Worm (Caenorhabditis elegans) whole organism, young adult: ENCODE results near the gene col-124.

Source experiments
- D2030.7 ChIP-seq: fragments of 200-800 bp; sonication (Bioruptor generic); IDR thresholded peaks from 2 replicates; pipeline ENCODE4 v1.3.6; 2022; ENCODE audit warnings: missing genetic modification reagents, missing genetic modification characterization, missing compliant biosample characterization
- F22D6.2 ChIP-seq: sonication (generic microtip); optimal IDR thresholded peaks from 2 replicates; lab custom pipeline; 2016; ENCODE audit warnings: mild to moderate bottlenecking, missing genetic modification characterization, missing compliant biosample characterization
- F23B12.7 ChIP-seq: sonication (generic microtip); optimal IDR thresholded peaks from 2 replicates; lab custom pipeline; 2017; ENCODE audit warnings: missing genetic modification characterization, mild to moderate bottlenecking, missing compliant biosample characterization, antibody characterized with exemption, moderate library complexity; ENCODE audit not compliant: insufficient read depth
- F33H1.4 ChIP-seq: fragments of 200-800 bp; sonication (Bioruptor generic); IDR thresholded peaks from 2 replicates; pipeline ENCODE4 v1.3.6; 2022; ENCODE audit warnings: missing genetic modification reagents, missing genetic modification characterization, missing compliant biosample characterization
- F39B2.1 ChIP-seq: fragments of 200-800 bp; sonication (Bioruptor generic); IDR thresholded peaks from 2 replicates; pipeline ENCODE4 v1.3.6; 2022; ENCODE audit warnings: missing genetic modification reagents, missing genetic modification characterization, missing compliant biosample characterization
- F57A8.1 ChIP-seq: fragments of 200-800 bp; sonication (Bioruptor generic); optimal IDR thresholded peaks from 2 replicates; lab custom pipeline; 2018; ENCODE audit warnings: mild to moderate bottlenecking, missing genetic modification characterization, moderate library complexity, missing compliant biosample characterization
- K11D2.4 ChIP-seq: fragments of 200-800 bp; sonication (Bioruptor generic); IDR thresholded peaks from 2 replicates; pipeline ENCODE4 v1.3.6; 2022; ENCODE audit warnings: missing genetic modification reagents, missing genetic modification characterization, missing compliant biosample characterization
- K12H6.12 ChIP-seq: fragments of 200-800 bp; sonication (Bioruptor generic); optimal IDR thresholded peaks from 2 replicates; lab custom pipeline; 2018; ENCODE audit warnings: mild to moderate bottlenecking, missing genetic modification characterization, missing compliant biosample characterization
- Y67H2A.10 ChIP-seq: fragments of 200-800 bp; sonication (Bioruptor generic); conservative IDR thresholded peaks from 2 replicates; pipeline ENCODE4 v1.3.6; 2022; ENCODE audit warnings: missing genetic modification reagents, missing genetic modification characterization, missing compliant biosample characterization
- ama-1 ChIP-seq, 3 experiments: fragments of 150-350 bp in 1 of 3; sonication (generic microtip) in 2 of 3; optimal IDR thresholded peaks; 2 replicates each; lab custom pipeline; 2014 to 2018; ENCODE audit warnings: missing biosample characterization in 2 of 3, missing genetic modification characterization in 2 of 3, missing genetic modification reagents in 2 of 3
- atf-7 ChIP-seq: sonication (generic microtip); optimal IDR thresholded peaks from 2 replicates; lab custom pipeline; 2017; ENCODE audit warnings: mild to moderate bottlenecking, missing genetic modification characterization, missing compliant biosample characterization
- attf-6 ChIP-seq: fragments of 200-800 bp; sonication (Bioruptor generic); IDR thresholded peaks from 2 replicates; pipeline ENCODE4 v1.3.6; 2022; ENCODE audit warnings: missing genetic modification reagents, missing genetic modification characterization, missing compliant biosample characterization
- cebp-1 ChIP-seq, 2 experiments: fragments of 200-800 bp in 1 of 2; sonication (Bioruptor generic) in 1 of 2; sonication (generic microtip) in 1 of 2; IDR thresholded peaks in 1 of 2; optimal IDR thresholded peaks in 1 of 2; 2 replicates each; pipeline versions ENCODE4 v1.3.6 to Lab custom; 2017 to 2022; ENCODE audit warnings: missing compliant biosample characterization in 2 of 2, missing genetic modification characterization in 2 of 2, mild to moderate bottlenecking in 1 of 2, missing genetic modification reagents in 1 of 2, moderate library complexity in 1 of 2
- cebp-2 ChIP-seq: fragments of 200-800 bp; sonication (Bioruptor generic); IDR thresholded peaks from 2 replicates; pipeline ENCODE4 v1.3.6; 2022; ENCODE audit warnings: missing genetic modification characterization, missing compliant biosample characterization
- ceh-58 ChIP-seq: fragments of 200-800 bp; sonication (Bioruptor generic); IDR thresholded peaks from 2 replicates; pipeline ENCODE4 v1.3.6; 2022; ENCODE audit warnings: missing genetic modification characterization, missing compliant biosample characterization
- chd-7 ChIP-seq: sonication (generic microtip); optimal IDR thresholded peaks from 2 replicates; lab custom pipeline; 2016; ENCODE audit warnings: mild to moderate bottlenecking, missing genetic modification characterization, moderate library complexity, missing compliant biosample characterization
- dpff-1 ChIP-seq: sonication (generic microtip); optimal IDR thresholded peaks from 2 replicates; lab custom pipeline; 2017; ENCODE audit warnings: mild to moderate bottlenecking, missing genetic modification characterization, missing compliant biosample characterization
- egl-18 ChIP-seq: fragments of 200-800 bp; sonication (Bioruptor generic); IDR thresholded peaks from 2 replicates; pipeline ENCODE4 v1.3.6; 2022; ENCODE audit warnings: missing genetic modification reagents, missing genetic modification characterization, missing compliant biosample characterization
- ets-4 ChIP-seq: fragments of 200-800 bp; sonication (Bioruptor generic); optimal IDR thresholded peaks from 2 replicates; lab custom pipeline; 2018; ENCODE audit warnings: mild to moderate bottlenecking, missing genetic modification characterization, missing compliant biosample characterization
- him-1 ChIP-seq: sonication (generic microtip); optimal IDR thresholded peaks from 2 replicates; lab custom pipeline; 2016; ENCODE audit warnings: missing genotype, missing genetic modification reagents, missing genetic modification characterization, missing compliant biosample characterization
- hlh-12 ChIP-seq: sonication (generic microtip); optimal IDR thresholded peaks from 2 replicates; lab custom pipeline; 2016; ENCODE audit warnings: missing genetic modification characterization, missing compliant biosample characterization
- hmg-1.2 ChIP-seq: fragments of 200-800 bp; sonication (Bioruptor generic); IDR thresholded peaks from 2 replicates; pipeline ENCODE4 v1.3.6; 2022; ENCODE audit warnings: missing genetic modification reagents, missing genetic modification characterization, missing compliant biosample characterization
- hsf-1 ChIP-seq: fragments of 200-800 bp; sonication (Bioruptor generic); IDR thresholded peaks from 2 replicates; pipeline ENCODE4 v1.3.6; 2022; ENCODE audit warnings: missing genetic modification reagents, missing genetic modification characterization, missing compliant biosample characterization
- lag-1 ChIP-seq: fragments of 200-800 bp; sonication (Bioruptor generic); IDR thresholded peaks from 2 replicates; pipeline ENCODE4 v1.3.6; 2022; ENCODE audit warnings: missing genetic modification reagents, missing genetic modification characterization, missing compliant biosample characterization
- let-607 ChIP-seq, 2 experiments: fragments of 200-800 bp in 1 of 2; sonication (Bioruptor generic) in 1 of 2; sonication (generic microtip) in 1 of 2; optimal IDR thresholded peaks; 2 replicates each; lab custom pipeline; 2016 to 2018; ENCODE audit warnings: mild to moderate bottlenecking in 2 of 2, missing compliant biosample characterization in 2 of 2, missing genetic modification characterization in 2 of 2, moderate library complexity in 2 of 2, missing genotype in 1 of 2
- lin-40 ChIP-seq: sonication (generic microtip); optimal IDR thresholded peaks from 2 replicates; lab custom pipeline; 2016; ENCODE audit warnings: missing genetic modification characterization, mild to moderate bottlenecking, missing compliant biosample characterization, missing genotype, missing genetic modification reagents
- mel-28 ChIP-seq: sonication (generic microtip); optimal IDR thresholded peaks from 2 replicates; lab custom pipeline; 2016; ENCODE audit warnings: borderline replicate concordance, mild to moderate bottlenecking, missing genetic modification characterization, missing compliant biosample characterization
- mes-4 ChIP-seq: sonication (generic microtip); optimal IDR thresholded peaks from 2 replicates; lab custom pipeline; 2016; ENCODE audit warnings: missing genotype, missing genetic modification characterization, missing compliant biosample characterization
- nfya-1 ChIP-seq: sonication (generic microtip); optimal IDR thresholded peaks from 2 replicates; lab custom pipeline; 2017; ENCODE audit warnings: antibody characterized with exemption, missing compliant biosample characterization, missing genetic modification characterization, borderline replicate concordance; ENCODE audit not compliant: insufficient read depth
- nfya-2 ChIP-seq: fragments of 200-800 bp; sonication (Bioruptor generic); IDR thresholded peaks from 2 replicates; pipeline ENCODE4 v1.3.6; 2022; ENCODE audit warnings: missing genetic modification reagents, missing genetic modification characterization, missing compliant biosample characterization
- rec-8 ChIP-seq, 2 experiments: sonication (generic microtip); optimal IDR thresholded peaks; 2 replicates each; lab custom pipeline; 2016; ENCODE audit warnings: mild to moderate bottlenecking in 2 of 2, missing genetic modification characterization in 2 of 2, missing genetic modification reagents in 2 of 2, missing genotype in 2 of 2, missing biosample characterization in 1 of 2, missing compliant biosample characterization in 1 of 2, moderate library complexity in 1 of 2
- rpc-1 ChIP-seq, 2 experiments: fragments of 150-350 bp in 1 of 2; sonication (generic microtip) in 1 of 2; optimal IDR thresholded peaks; 2 replicates each; lab custom pipeline; 2014 to 2018; ENCODE audit warnings: missing biosample characterization in 1 of 2, missing genetic modification characterization in 1 of 2, missing genetic modification reagents in 1 of 2, missing genotype in 1 of 2
- sdz-38 ChIP-seq: sonication (generic microtip); optimal IDR thresholded peaks from 2 replicates; lab custom pipeline; 2016; ENCODE audit warnings: missing genotype, missing genetic modification characterization, missing compliant biosample characterization
- snpc-1.1 ChIP-seq: sonication (generic microtip); optimal IDR thresholded peaks from 2 replicates; lab custom pipeline; 2017; ENCODE audit warnings: missing genetic modification characterization, mild to moderate bottlenecking, missing compliant biosample characterization, antibody characterized with exemption, moderate library complexity, missing genotype, missing genetic modification reagents; ENCODE audit not compliant: insufficient read depth
- somi-1 ChIP-seq: fragments of 200-800 bp; sonication (Bioruptor generic); optimal IDR thresholded peaks from 2 replicates; lab custom pipeline; 2018; ENCODE audit warnings: mild to moderate bottlenecking, missing genetic modification characterization, missing compliant biosample characterization
- sptf-2 ChIP-seq: fragments of 200-800 bp; sonication (Bioruptor generic); optimal IDR thresholded peaks from 2 replicates; lab custom pipeline; 2018; ENCODE audit warnings: mild to moderate bottlenecking, missing genetic modification characterization, missing compliant biosample characterization
- unc-62 ChIP-seq: fragments of 150-350 bp; optimal IDR thresholded peaks from 2 replicates; lab custom pipeline; 2014; ENCODE audit warnings: missing biosample characterization, missing genetic modification reagents, missing genetic modification characterization
- zfh-2 ChIP-seq: fragments of 200-800 bp; sonication (Bioruptor generic); conservative IDR thresholded peaks from 2 replicates; pipeline ENCODE4 v1.3.6; 2022; ENCODE audit warnings: missing genetic modification reagents, missing genetic modification characterization, missing compliant biosample characterization
- zim-3 ChIP-seq: sonication (generic microtip); optimal IDR thresholded peaks from 2 replicates; lab custom pipeline; 2017; ENCODE audit warnings: mild to moderate bottlenecking, missing genetic modification characterization, moderate library complexity, missing compliant biosample characterization
- ztf-22 ChIP-seq: fragments of 200-800 bp; sonication (Bioruptor generic); optimal IDR thresholded peaks from 2 replicates; lab custom pipeline; 2018; ENCODE audit warnings: mild to moderate bottlenecking, missing genetic modification characterization, moderate library complexity, missing compliant biosample characterization
- ztf-3 ChIP-seq: fragments of 200-800 bp; sonication (Bioruptor generic); optimal IDR thresholded peaks from 2 replicates; lab custom pipeline; 2018; ENCODE audit warnings: mild to moderate bottlenecking, missing genetic modification characterization, missing compliant biosample characterization

Gene col-124

DNA sequence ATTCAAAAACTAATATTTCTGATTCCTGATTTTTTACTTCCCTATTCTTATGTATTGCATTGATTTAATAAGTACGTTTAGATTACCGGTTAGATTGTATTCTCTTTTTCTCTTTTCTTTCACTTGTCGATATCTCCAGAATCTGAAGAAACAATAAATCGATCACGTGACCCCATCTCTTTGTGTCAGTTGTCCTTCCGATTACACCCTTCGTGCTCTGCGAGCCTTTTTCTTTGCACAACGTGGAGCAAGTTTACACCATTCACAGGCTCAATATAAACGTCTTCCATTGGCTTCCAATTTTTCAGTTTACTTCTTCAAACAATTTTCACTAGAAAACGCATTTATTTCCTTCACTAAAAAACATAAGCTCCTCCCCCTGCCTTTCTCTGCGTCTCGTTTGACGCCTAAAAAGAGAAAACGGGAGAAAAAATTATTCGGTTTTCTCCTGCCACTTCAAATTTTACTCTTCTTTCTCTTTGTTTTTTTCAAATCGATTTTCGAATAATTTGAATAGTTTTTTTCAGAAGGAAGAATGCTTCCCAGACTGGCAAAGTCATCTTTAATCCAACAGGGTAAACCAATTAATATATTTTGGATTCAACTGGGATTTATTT is 36.0 kb upstream of the col-124 start, which contains the start of gene gta-1:
Gene gta-1, plus strand, starts transcription at position 528 of the 617 bp plus-strand sequence.
- TF ChIP-seq cebp-1 (GFP tag; IDR thresholded peaks at IDR 0.05; lab: Robert Waterston, UW) (no peak), cebp-1 (tag; optimal IDR thresholded peaks at IDR 0.05; lab: Kevin White, UChicago) (peak; percentile 15), Y67H2A.10 (no peak), ama-1 (optimal IDR thresholded peaks at IDR 0.05; lab: Kevin White, UChicago) (peak; percentile 50), ama-1 (GFP tag; optimal IDR thresholded peaks at IDR 0.05; lab: Kevin White, UChicago) (no peak), ztf-3 (GFP tag; lab: Kevin White, UChicago) (no peak)

DNA sequence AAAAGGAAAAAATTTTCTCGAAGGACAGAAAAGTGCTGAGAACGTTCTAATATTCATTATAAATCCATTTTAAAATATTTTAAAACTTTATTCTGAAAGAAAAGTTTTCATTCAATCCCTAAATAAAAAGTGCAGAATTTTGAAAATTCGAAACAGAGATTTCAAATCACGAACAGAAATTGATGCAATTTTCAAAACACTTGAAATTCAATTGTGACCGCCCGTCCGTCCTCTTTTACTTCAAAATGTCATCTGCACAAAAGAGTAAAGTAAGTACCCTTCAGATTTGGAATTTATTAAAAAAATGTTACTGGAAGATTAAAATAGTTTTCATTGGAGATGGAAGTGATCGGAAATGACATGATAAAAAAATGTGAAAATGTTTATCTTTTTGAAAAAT is 27.7 kb upstream of the col-124 start:
- TF ChIP-seq nfya-2 (GFP tag; lab: Robert Waterston, UW) (no peak), sdz-38 (tag; lab: Kevin White, UChicago) (no peak), ets-4 (GFP tag; lab: Kevin White, UChicago) (no peak), mel-28 (tag; lab: Kevin White, UChicago) (no peak), lag-1 (no peak), zfh-2 (no peak), dpff-1 (tag; lab: Kevin White, UChicago) (no peak), lin-40 (tag; lab: Kevin White, UChicago) (no peak), him-1 (tag; lab: Kevin White, UChicago) (no peak), hlh-12 (tag; lab: Kevin White, UChicago) (no peak), zim-3 (tag; lab: Kevin White, UChicago) (no peak), F33H1.4 (no peak), snpc-1.1 (no peak), nfya-1 (tag; lab: Kevin White, UChicago) (no peak), rpc-1 (optimal IDR thresholded peaks at IDR 0.05; lab: Kevin White, UChicago) (no peak), rpc-1 (tag; optimal IDR thresholded peaks at IDR 0.05; lab: Kevin White, UChicago) (no peak), chd-7 (no peak), K12H6.12 (tag; lab: Kevin White, UChicago) (no peak), Y67H2A.10 (no peak)

DNA sequence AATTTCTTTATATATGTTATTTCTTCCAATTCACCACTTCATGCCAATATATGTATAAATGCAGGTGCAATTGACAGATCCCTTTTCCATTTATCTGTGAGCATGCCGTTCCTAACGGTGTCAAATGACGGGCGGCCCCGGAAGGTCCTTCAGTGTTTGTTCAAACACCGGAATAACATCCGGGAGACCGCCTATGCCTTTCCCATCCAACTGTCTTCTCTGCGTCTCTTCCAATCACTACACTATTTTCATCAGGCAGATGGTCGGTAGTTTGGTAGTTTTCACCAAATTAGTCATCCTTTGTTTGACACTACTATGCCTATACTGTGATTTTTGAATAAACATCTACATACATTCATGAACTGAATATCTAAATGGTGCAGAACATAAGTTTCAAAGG is 25.7 kb upstream of the col-124 start:
- TF ChIP-seq hmg-1.2 (GFP tag; lab: Robert Waterston, UW): peak; percentile 79
- no peak for TF ChIP-seq ceh-58 (GFP tag; lab: Robert Waterston, UW)
- TF ChIP-seq cebp-2 (GFP tag; lab: Robert Waterston, UW): no peak
- no peak for TF ChIP-seq zim-3 (tag; lab: Kevin White, UChicago)

DNA sequence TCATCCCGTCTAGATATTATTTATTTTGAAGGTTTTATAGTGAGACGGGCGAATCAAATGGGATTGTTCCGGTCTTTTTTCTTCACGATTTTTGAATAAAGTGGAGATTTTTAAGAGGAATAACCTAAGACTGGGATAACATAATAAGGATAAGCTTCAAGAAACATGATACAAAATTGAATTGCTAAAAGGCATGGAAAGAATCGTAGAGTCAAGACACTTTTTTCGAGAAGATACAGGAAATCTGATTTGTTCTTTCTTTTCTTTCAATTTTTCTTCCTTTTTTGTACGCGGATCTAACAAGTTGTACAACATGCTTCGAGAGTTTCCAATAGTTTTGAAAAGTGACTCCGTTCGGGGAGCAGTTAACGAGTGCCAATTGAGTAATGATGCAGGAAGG is 24.8 kb upstream of the col-124 start:
- TF ChIP-seq rec-8 (tag; optimal IDR thresholded peaks at IDR 0.05; lab: Kevin White, UChicago) (no peak), F23B12.7 (tag; lab: Kevin White, UChicago) (no peak), attf-6 (no peak), mes-4 (tag; lab: Kevin White, UChicago) (no peak), F39B2.1 (GFP tag; lab: Robert Waterston, UW) (no peak), K11D2.4 (no peak), egl-18 (no peak), hsf-1 (no peak), F22D6.2 (tag; lab: Kevin White, UChicago) (no peak), ztf-22 (GFP tag; lab: Kevin White, UChicago) (no peak), atf-7 (tag; lab: Kevin White, UChicago) (no peak), somi-1 (GFP tag; lab: Kevin White, UChicago) (no peak), sptf-2 (GFP tag; lab: Kevin White, UChicago) (no peak), D2030.7 (GFP tag; lab: Robert Waterston, UW) (no peak), let-607 (tag; optimal IDR thresholded peaks at IDR 0.05; lab: Kevin White, UChicago) (no peak), F57A8.1 (GFP tag; lab: Kevin White, UChicago) (no peak), unc-62 (GFP tag; lab: Kevin White, UChicago) (no peak)
